Worm (Caenorhabditis elegans) whole organism, L4/young adult: ENCODE data around the gene F41C3.11.

Experiments used
- dao-5 ChIP-seq: sonication (generic microtip); optimal IDR thresholded peaks from 2 replicates; lab custom pipeline; 2016; ENCODE audit warnings: missing genotype, missing genetic modification characterization, moderate library complexity, missing compliant biosample characterization
- him-1 ChIP-seq: sonication (generic microtip); optimal IDR thresholded peaks from 2 replicates; lab custom pipeline; 2016; ENCODE audit warnings: missing genotype, missing genetic modification reagents, missing genetic modification characterization, missing compliant biosample characterization

DNA sequence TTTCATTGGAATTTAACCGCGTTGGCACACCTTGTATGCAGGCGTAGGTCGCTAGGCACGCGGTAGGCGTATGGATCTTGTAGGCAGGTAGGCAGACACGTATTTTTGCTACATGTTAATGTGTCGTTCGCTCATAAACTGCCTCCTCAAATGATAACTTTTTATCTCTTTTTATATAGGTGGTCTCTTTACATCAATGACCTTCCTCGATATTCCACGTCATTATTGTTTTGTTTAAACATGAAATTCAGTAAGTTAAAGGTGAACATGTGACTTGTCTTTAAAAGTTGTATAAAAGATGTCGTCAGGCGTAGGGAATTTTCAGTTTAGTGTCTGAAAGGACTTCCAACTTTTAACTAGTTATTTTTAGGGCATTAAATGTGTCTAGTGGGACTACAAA is 13.9 kb upstream of the F41C3.11 start:
- no peak for TF ChIP-seq dao-5
- TF ChIP-seq him-1 (tag; lab: Kevin White, UChicago) = no peak
